Worm (Caenorhabditis elegans) whole organism, late embryonic: ENCODE measurements around the gene D1054.1.

Experiments used
- elt-2 ChIP-seq: sonication (generic microtip); optimal IDR thresholded peaks from 2 replicates; lab custom pipeline; 2016; ENCODE audit warnings: missing genetic modification reagents, missing genetic modification characterization, missing compliant biosample characterization
- fkh-10 ChIP-seq: fragments of 150-350 bp; optimal IDR thresholded peaks from 2 replicates; lab custom pipeline; 2014; ENCODE audit warnings: missing biosample characterization, missing genetic modification reagents, missing genetic modification characterization
- sox-2 ChIP-seq: fragments of 200-800 bp; sonication (Bioruptor generic); IDR thresholded peaks from 2 replicates; pipeline ENCODE4 v1.3.6; 2022; ENCODE audit warnings: missing genetic modification reagents, missing genetic modification characterization, missing compliant biosample characterization
- zip-5 ChIP-seq: sonication (generic microtip); optimal IDR thresholded peaks from 2 replicates; lab custom pipeline; 2016; ENCODE audit warnings: missing genetic modification characterization, missing compliant biosample characterization

- TF ChIP-seq sox-2 (GFP tag; lab: Robert Waterston, UW) (no peak), elt-2 (tag; lab: Kevin White, UChicago) (no peak), zip-5 (tag; lab: Kevin White, UChicago) (no peak), fkh-10 (no peak)
These were observed 13.3 kb downstream of the D1054.1 start, which contains the start of gene irld-6 for ce11 chrV:10756698-10757097.
